5 worm cellular contexts compared by ENCODE assay signal in the genomic region with DNA sequence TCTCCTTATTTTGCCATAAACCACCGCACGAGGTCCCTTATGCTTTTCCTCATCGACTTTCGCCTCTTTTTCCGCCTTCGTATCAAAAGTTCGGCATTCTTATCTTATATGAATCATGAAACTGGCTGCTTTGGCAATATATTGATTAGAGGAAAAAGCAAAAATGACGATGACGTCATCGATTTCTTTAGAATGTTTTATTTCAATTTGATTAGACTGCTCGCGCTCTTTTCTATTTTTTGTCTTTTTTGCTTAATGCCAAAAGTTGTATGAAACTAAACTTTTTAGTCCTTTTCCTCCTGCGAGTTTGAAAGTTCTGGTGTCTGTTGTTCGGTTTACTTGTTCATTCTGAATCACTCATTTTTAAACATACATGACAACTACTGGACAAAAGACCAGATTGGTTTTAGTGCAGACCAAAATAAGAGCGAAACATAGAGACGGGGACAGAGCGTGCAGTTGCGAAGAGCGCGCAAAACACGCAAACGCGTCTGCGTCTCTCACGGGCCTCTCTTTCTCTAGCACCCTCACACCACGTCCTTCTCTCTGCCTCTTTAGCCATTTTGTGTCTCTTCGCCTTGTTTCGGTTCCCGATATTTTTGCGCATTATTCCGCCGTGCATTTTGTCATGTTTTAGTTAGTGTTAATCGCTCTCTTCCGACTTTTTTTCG.
A peak's percentile ranks its signal among the peaks of the same experiment; 100 is the strongest.
TF ChIP-seq lines count a peak whose summit lies in the region.

No protein-coding gene starts in this region.

TF ChIP-seq in whole organism, L1 larva, 84 proteins besides CTCF, POLR2A, EP300 and RAD21 (continues in another document):
- no peak for TF ChIP-seq fkh-10 (GFP tag; optimal IDR thresholded peaks at IDR 0.05; lab: Kevin White, UChicago)
- no peak for TF ChIP-seq C16A3.4 (tag; optimal IDR thresholded peaks at IDR 0.05; lab: Kevin White, UChicago)
- TF ChIP-seq lin-39 (tag; optimal IDR thresholded peaks at IDR 0.05; lab: Kevin White, UChicago), result no peak
- peak in 1 of 2 experiments; percentile 72 for TF ChIP-seq efl-1 (optimal IDR thresholded peaks at IDR 0.05; lab: Kevin White, UChicago)
- TF ChIP-seq efl-1 (GFP tag; optimal IDR thresholded peaks at IDR 0.05 in 1 of 2; lab: Kevin White, UChicago), result no peak
- TF ChIP-seq C04F5.9 (tag; optimal IDR thresholded peaks at IDR 0.05; lab: Kevin White, UChicago), result no peak
- TF ChIP-seq F16B12.6 (tag; optimal IDR thresholded peaks at IDR 0.05; lab: Kevin White, UChicago), result no peak
- TF ChIP-seq ztf-4 (tag; optimal IDR thresholded peaks at IDR 0.05; lab: Kevin White, UChicago), result no peak
- peak; percentile 68 for TF ChIP-seq nhr-71 (tag; optimal IDR thresholded peaks at IDR 0.05; lab: Kevin White, UChicago)
- TF ChIP-seq unc-130 (tag; optimal IDR thresholded peaks at IDR 0.05; lab: Kevin White, UChicago), result no peak
- TF ChIP-seq nhr-11 (tag; optimal IDR thresholded peaks at IDR 0.05; lab: Kevin White, UChicago), result no peak
- TF ChIP-seq mdl-1 (tag; optimal IDR thresholded peaks at IDR 0.05; lab: Kevin White, UChicago), result peak in 1 of 2 experiments; percentile 66
- TF ChIP-seq lsy-2 (tag; optimal IDR thresholded peaks at IDR 0.05; lab: Kevin White, UChicago), result no peak
- TF ChIP-seq lin-14 (GFP tag; optimal IDR thresholded peaks at IDR 0.05; lab: Kevin White, UChicago), result peak; percentile 86
- TF ChIP-seq nhr-237 (tag; optimal IDR thresholded peaks at IDR 0.05; lab: Kevin White, UChicago), result no peak
- no peak for TF ChIP-seq aly-2 (tag; optimal IDR thresholded peaks at IDR 0.05; lab: Kevin White, UChicago)
- TF ChIP-seq unc-62 (GFP tag; optimal IDR thresholded peaks at IDR 0.05; lab: Kevin White, UChicago), result no peak

TF ChIP-seq in whole organism, L3 larva, 47 proteins besides CTCF, POLR2A, EP300 and RAD21 (continues in another document):
- TF ChIP-seq elt-2 (tag; optimal IDR thresholded peaks at IDR 0.05; lab: Kevin White, UChicago), result peak; percentile 10
- peak; percentile 13 for TF ChIP-seq ceh-28 (tag; optimal IDR thresholded peaks at IDR 0.05; lab: Kevin White, UChicago)
- peak; percentile 87 for TF ChIP-seq hmg-11 (tag; optimal IDR thresholded peaks at IDR 0.05; lab: Kevin White, UChicago)
- TF ChIP-seq ceh-9 (tag; optimal IDR thresholded peaks at IDR 0.05; lab: Kevin White, UChicago), result no peak
- no peak for TF ChIP-seq ama-1 (optimal IDR thresholded peaks at IDR 0.05; lab: Kevin White, UChicago)
- TF ChIP-seq nhr-23 (tag; optimal IDR thresholded peaks at IDR 0.05; lab: Kevin White, UChicago), result peak; percentile 62
- peak; percentile 38 for TF ChIP-seq lin-39 (tag; optimal IDR thresholded peaks at IDR 0.05; lab: Kevin White, UChicago)
- peak; percentile 12 for TF ChIP-seq pqm-1 (tag; optimal IDR thresholded peaks at IDR 0.05; lab: Kevin White, UChicago)
- TF ChIP-seq ZK546.5 (tag; optimal IDR thresholded peaks at IDR 0.05; lab: Kevin White, UChicago), result no peak
- no peak for TF ChIP-seq mml-1 (tag; optimal IDR thresholded peaks at IDR 0.05; lab: Kevin White, UChicago)
- TF ChIP-seq snpc-4 (tag; optimal IDR thresholded peaks at IDR 0.05; lab: Kevin White, UChicago), result peak; percentile 2
- no peak for TF ChIP-seq nhr-43 (tag; optimal IDR thresholded peaks at IDR 0.05; lab: Kevin White, UChicago; ENCODE audit: poor library complexity, severe bottlenecking)
- TF ChIP-seq nhr-25 (tag; optimal IDR thresholded peaks at IDR 0.05; lab: Kevin White, UChicago), result peak; percentile 61
- no peak for TF ChIP-seq ceh-16 (tag; optimal IDR thresholded peaks at IDR 0.05; lab: Kevin White, UChicago)
- TF ChIP-seq nhr-11 (tag; optimal IDR thresholded peaks at IDR 0.05; lab: Kevin White, UChicago), result no peak
- no peak for TF ChIP-seq lsy-12 (tag; optimal IDR thresholded peaks at IDR 0.05; lab: Kevin White, UChicago)
- TF ChIP-seq jun-1 (tag; optimal IDR thresholded peaks at IDR 0.05; lab: Kevin White, UChicago), result no peak
- TF ChIP-seq skn-1 (tag; optimal IDR thresholded peaks at IDR 0.05; lab: Kevin White, UChicago), result no peak

TF ChIP-seq in whole organism, early embryonic, 17 proteins besides CTCF, POLR2A, EP300 and RAD21:
- TF ChIP-seq hmg-4 (GFP tag; optimal IDR thresholded peaks at IDR 0.05; lab: Kevin White, UChicago) (peak; percentile 15), aly-1 (tag; optimal IDR thresholded peaks at IDR 0.05; lab: Kevin White, UChicago) (peak; percentile 63), ceh-13 (GFP tag; optimal IDR thresholded peaks at IDR 0.05; lab: Kevin White, UChicago) (no peak)

TF ChIP-seq in whole organism, midembryonic, 9 proteins besides CTCF, POLR2A, EP300 and RAD21:
- TF ChIP-seq ztf-23 (GFP tag; IDR thresholded peaks at IDR 0.05; lab: Robert Waterston, UW), result peak; percentile 12; the same call in 1 of the 2 replicates
- 0 out of 2 replicates have a peak, but pooled peaks have one; percentile 9 for TF ChIP-seq T22C8.4 (GFP tag; IDR thresholded peaks at IDR 0.05; lab: Robert Waterston, UW)
- no peak for TF ChIP-seq tab-1 (GFP tag; IDR thresholded peaks at IDR 0.05; lab: Robert Waterston, UW)
- peak; percentile 54; the same call in 1 of the 2 replicates for TF ChIP-seq flt-1 (GFP tag; IDR thresholded peaks at IDR 0.05; lab: Robert Waterston, UW)

TF ChIP-seq in whole organism, young adult, 124 proteins besides CTCF, POLR2A, EP300 and RAD21:
- TF ChIP-seq madf-3 (GFP tag; IDR thresholded peaks at IDR 0.05; lab: Robert Waterston, UW) (no peak), gei-17 (GFP tag; optimal IDR thresholded peaks at IDR 0.05; lab: Kevin White, UChicago) (peak; percentile 33), cebp-1 (GFP tag; IDR thresholded peaks at IDR 0.05; lab: Robert Waterston, UW) (no peak), cebp-1 (tag; optimal IDR thresholded peaks at IDR 0.05; lab: Kevin White, UChicago) (peak; percentile 68), dox-1 (GFP tag; IDR thresholded peaks at IDR 0.05; lab: Robert Waterston, UW) (peak; percentile 29; the same call in 1 of the 2 replicates), zfh-2 (GFP tag; conservative IDR thresholded peaks at IDR 0.05; lab: Robert Waterston, UW) (peak; percentile 62), lin-35 (GFP tag; optimal IDR thresholded peaks at IDR 0.05; lab: Kevin White, UChicago) (peak in 1 of 3 experiments; percentile 32), madf-6 (GFP tag; IDR thresholded peaks at IDR 0.05; lab: Robert Waterston, UW) (0 out of 2 replicates have a peak, but pooled peaks have one; percentile 18), hmg-1.2 (GFP tag; IDR thresholded peaks at IDR 0.05; lab: Robert Waterston, UW) (peak; percentile 89; the same call in 1 of the 2 replicates), pha-4 (tag; optimal IDR thresholded peaks at IDR 0.05; lab: Kevin White, UChicago) (no peak), mxl-1 (tag; optimal IDR thresholded peaks at IDR 0.05; lab: Kevin White, UChicago) (no peak), attf-5 (GFP tag; optimal IDR thresholded peaks at IDR 0.05; lab: Kevin White, UChicago) (peak; percentile 34), lin-40 (tag; optimal IDR thresholded peaks at IDR 0.05; lab: Kevin White, UChicago) (peak; percentile 7), nhr-80 (tag; optimal IDR thresholded peaks at IDR 0.05; lab: Kevin White, UChicago) (peak; percentile 18), ceh-27 (GFP tag; optimal IDR thresholded peaks at IDR 0.05; lab: Kevin White, UChicago) (peak; percentile 22), atf-7 (tag; optimal IDR thresholded peaks at IDR 0.05; lab: Kevin White, UChicago) (peak; percentile 77), ekl-4 (GFP tag; IDR thresholded peaks at IDR 0.05; lab: Robert Waterston, UW) (0 out of 2 replicates have a peak, but pooled peaks have one; percentile 30), snpc-3.4 (tag; optimal IDR thresholded peaks at IDR 0.05; lab: Kevin White, UChicago) (no peak)
